Fruit fly (Drosophila melanogaster) whole organism, embryonic: ENCODE measurements around the gene CG15764.
A peak's percentile ranks its signal among the peaks of the same experiment; 100 is the strongest.

Source experiments
- Abd-B ChIP-seq: fragments of 200-800 bp; sonication (Bioruptor generic); optimal IDR thresholded peaks from 2 replicates; lab custom pipeline; 2018; ENCODE audit warnings: missing biosample characterization, mild to moderate bottlenecking, missing genetic modification characterization, moderate library complexity
- Ada2b ChIP-seq: fragments of 200-800 bp; sonication (Bioruptor generic); IDR thresholded peaks from 2 replicates; pipeline ENCODE4 v1.3.6; 2022; ENCODE audit warnings: missing biosample characterization, missing genetic modification characterization
- Adf1 ChIP-seq: fragments of 200-800 bp; sonication (Bioruptor generic); IDR thresholded peaks from 2 replicates; pipeline ENCODE4 v1.3.6; 2022; ENCODE audit warnings: missing biosample characterization, missing genetic modification characterization
- Antp ChIP-seq: fragments of 200-800 bp; sonication (Bioruptor generic); optimal IDR thresholded peaks from 3 replicates; lab custom pipeline; 2016; ENCODE audit warnings: missing biosample characterization, missing genetic modification characterization
- B-H1 ChIP-seq: fragments of 200-800 bp; sonication (Bioruptor generic); IDR thresholded peaks from 3 replicates; pipeline ENCODE4 v1.3.6; 2022; ENCODE audit warnings: missing biosample characterization, missing genetic modification characterization
- B-H2 ChIP-seq: fragments of 200-800 bp; sonication (Bioruptor generic); optimal IDR thresholded peaks from 2 replicates; lab custom pipeline; 2018; ENCODE audit warnings: missing biosample characterization, mild to moderate bottlenecking, missing genetic modification characterization
- CG11247 ChIP-seq: fragments of 200-800 bp; sonication (Bioruptor generic); IDR thresholded peaks from 2 replicates; pipeline ENCODE4 v1.3.6; 2022; ENCODE audit warnings: missing biosample characterization, missing genetic modification characterization
- CG11398 ChIP-seq: fragments of 200-800 bp; sonication (Bioruptor generic); optimal IDR thresholded peaks from 2 replicates; lab custom pipeline; 2016; ENCODE audit warnings: missing biosample characterization, missing genetic modification characterization
- CG11723 ChIP-seq: fragments of 200-800 bp; sonication (Bioruptor generic); optimal IDR thresholded peaks from 2 replicates; lab custom pipeline; 2017; ENCODE audit warnings: missing biosample characterization, mild to moderate bottlenecking, missing genetic modification characterization
- CG13775 ChIP-seq: fragments of 200-800 bp; sonication (Bioruptor generic); optimal IDR thresholded peaks from 3 replicates; lab custom pipeline; 2017; ENCODE audit warnings: missing biosample characterization, mild to moderate bottlenecking, missing genetic modification characterization
- CG14667 ChIP-seq: fragments of 200-800 bp; sonication (Bioruptor generic); IDR thresholded peaks from 2 replicates; pipeline ENCODE4 v1.3.6; 2022; ENCODE audit warnings: missing biosample characterization, missing genetic modification characterization
- CG15269 ChIP-seq: fragments of 200-800 bp; sonication (Bioruptor generic); optimal IDR thresholded peaks from 2 replicates; lab custom pipeline; 2018; ENCODE audit warnings: missing biosample characterization, mild to moderate bottlenecking, missing genetic modification characterization, moderate library complexity
- CG1529 ChIP-seq: fragments of 200-800 bp; sonication (Bioruptor generic); optimal IDR thresholded peaks from 3 replicates; lab custom pipeline; 2018; ENCODE audit warnings: missing biosample characterization, missing genetic modification characterization
- CG15696 ChIP-seq: fragments of 200-800 bp; sonication (Bioruptor generic); optimal IDR thresholded peaks from 2 replicates; lab custom pipeline; 2019; ENCODE audit warnings: missing biosample characterization, mild to moderate bottlenecking, missing genetic modification characterization, moderate library complexity
- CG16813 ChIP-seq: fragments of 200-800 bp; sonication (Bioruptor generic); IDR thresholded peaks from 3 replicates; pipeline ENCODE4 v1.3.6; 2022; ENCODE audit warnings: missing biosample characterization, missing genetic modification characterization; ENCODE audit not compliant: partially characterized antibody
- CG1832 ChIP-seq: fragments of 200-800 bp; sonication (Bioruptor generic); optimal IDR thresholded peaks from 2 replicates; lab custom pipeline; 2017; ENCODE audit warnings: missing biosample characterization, mild to moderate bottlenecking, missing genetic modification characterization, inconsistent platforms
- CG31365 ChIP-seq: fragments of 200-800 bp; sonication (Bioruptor generic); optimal IDR thresholded peaks from 2 replicates; lab custom pipeline; 2018; ENCODE audit warnings: missing biosample characterization, mild to moderate bottlenecking, missing genetic modification characterization
- CG3838 ChIP-seq: fragments of 200-800 bp; sonication (Bioruptor generic); optimal IDR thresholded peaks from 3 replicates; lab custom pipeline; 2016; ENCODE audit warnings: missing biosample characterization, missing genetic modification characterization
- CG6654 ChIP-seq: fragments of 200-800 bp; sonication (Bioruptor generic); optimal IDR thresholded peaks from 2 replicates; lab custom pipeline; 2017; ENCODE audit warnings: missing biosample characterization, mild to moderate bottlenecking, missing genetic modification characterization
- CG6854 ChIP-seq: fragments of 200-800 bp; sonication (Bioruptor generic); optimal IDR thresholded peaks from 3 replicates; lab custom pipeline; 2017; ENCODE audit warnings: missing biosample characterization, mild to moderate bottlenecking, missing genetic modification characterization
- CG7786 ChIP-seq: fragments of 200-800 bp; sonication (Bioruptor generic); optimal IDR thresholded peaks from 2 replicates; lab custom pipeline; 2016; ENCODE audit warnings: missing biosample characterization, missing genetic modification characterization
- CG8290 ChIP-seq, 3 experiments: fragments of 200-800 bp; sonication (Bioruptor generic); optimal IDR thresholded peaks; 2 replicates each; lab custom pipeline; 2016 to 2019; ENCODE audit warnings: missing biosample characterization in 3 of 3, missing genetic modification characterization in 3 of 3, mild to moderate bottlenecking in 2 of 3, moderate library complexity in 1 of 3
- CG8765 ChIP-seq: fragments of 200-800 bp; sonication (Bioruptor generic); IDR thresholded peaks from 2 replicates; pipeline ENCODE4 v1.3.6; 2022; ENCODE audit warnings: missing biosample characterization, missing genetic modification characterization
- Chrac-16 ChIP-seq: fragments of 200-800 bp; sonication (Bioruptor generic); optimal IDR thresholded peaks from 3 replicates; lab custom pipeline; 2016; ENCODE audit warnings: missing biosample characterization, missing genetic modification characterization
- Dbx ChIP-seq: fragments of 200-800 bp; sonication (Bioruptor generic); IDR thresholded peaks from 3 replicates; pipeline ENCODE4 v1.3.6; 2022; ENCODE audit warnings: missing biosample characterization, missing genetic modification characterization
- Dp ChIP-seq: fragments of 200-800 bp; sonication (Bioruptor generic); optimal IDR thresholded peaks from 2 replicates; lab custom pipeline; 2018; ENCODE audit warnings: missing biosample characterization, mild to moderate bottlenecking, missing genetic modification characterization, moderate library complexity
- E2f1 ChIP-seq: fragments of 200-800 bp; sonication (Bioruptor generic); IDR thresholded peaks from 2 replicates; pipeline ENCODE4 v1.3.6; 2022; ENCODE audit warnings: missing biosample characterization, missing genetic modification characterization
- E2f2 ChIP-seq: fragments of 200-800 bp; sonication (Bioruptor generic); IDR thresholded peaks from 2 replicates; pipeline ENCODE4 v1.3.6; 2022; ENCODE audit warnings: missing biosample characterization, missing genetic modification characterization
- Gug ChIP-seq: fragments of 200-800 bp; sonication (Bioruptor generic); IDR thresholded peaks from 4 replicates; pipeline ENCODE4 v1.3.6; 2022; ENCODE audit warnings: missing biosample characterization, missing genetic modification characterization
- Sin3A ChIP-seq: fragments of >200 bp; optimal IDR thresholded peaks from 2 replicates; lab custom pipeline; 2018
- Stat92E ChIP-seq, 3 experiments: fragments of >200 bp in 2 of 3; fragments of 200-800 bp in 1 of 3; sonication (Bioruptor generic) in 1 of 3; optimal IDR thresholded peaks; 2 replicates each; lab custom pipeline; 2017 to 2019; ENCODE audit warnings: missing biosample characterization in 3 of 3, missing genetic modification characterization in 3 of 3, mild to moderate bottlenecking in 1 of 3, moderate library complexity in 1 of 3
- Xbp1 ChIP-seq: fragments of 200-800 bp; sonication (Bioruptor generic); optimal IDR thresholded peaks from 3 replicates; lab custom pipeline; 2016; ENCODE audit warnings: missing biosample characterization, mild to moderate bottlenecking, missing genetic modification characterization
- ato ChIP-seq: fragments of 200-800 bp; sonication (Bioruptor generic); IDR thresholded peaks from 2 replicates; pipeline ENCODE4 v1.3.6; 2022; ENCODE audit warnings: missing biosample characterization, missing genetic modification characterization; ENCODE audit not compliant: partially characterized antibody
- az2 ChIP-seq: fragments of 200-800 bp; sonication (Bioruptor generic); optimal IDR thresholded peaks from 3 replicates; lab custom pipeline; 2016; ENCODE audit warnings: missing biosample characterization, missing genetic modification characterization
- bigmax ChIP-seq: fragments of 200-800 bp; sonication (Bioruptor generic); optimal IDR thresholded peaks from 2 replicates; lab custom pipeline; 2018; ENCODE audit warnings: missing biosample characterization, mild to moderate bottlenecking, missing genetic modification characterization
- ci ChIP-seq: fragments of 200-800 bp; sonication (Bioruptor generic); IDR thresholded peaks from 3 replicates; pipeline ENCODE4 v1.3.6; 2022; ENCODE audit warnings: missing biosample characterization, missing genetic modification characterization
- crol ChIP-seq: fragments of 200-800 bp; sonication (Bioruptor generic); IDR thresholded peaks from 2 replicates; pipeline ENCODE4 v1.3.6; 2022; ENCODE audit warnings: missing biosample characterization, missing genetic modification characterization
- fru ChIP-seq: fragments of >200 bp; optimal IDR thresholded peaks from 2 replicates; lab custom pipeline; 2017
- gt ChIP-seq: fragments of 200-800 bp; sonication (Bioruptor generic); IDR thresholded peaks from 2 replicates; pipeline ENCODE4 v1.3.6; 2022; ENCODE audit warnings: missing biosample characterization, missing genetic modification characterization
- kni ChIP-seq: fragments of 200-800 bp; sonication (Bioruptor generic); optimal IDR thresholded peaks from 3 replicates; lab custom pipeline; 2017; ENCODE audit warnings: mild to moderate bottlenecking, missing biosample characterization, missing genetic modification reagents, missing genetic modification characterization
- lola ChIP-seq, 3 experiments: fragments of >200 bp in 2 of 3; fragments of 200-800 bp in 1 of 3; sonication (Bioruptor generic) in 1 of 3; optimal IDR thresholded peaks; 2 replicates each; lab custom pipeline; 2017 to 2019; ENCODE audit warnings: missing biosample characterization in 3 of 3, missing genetic modification characterization in 3 of 3, mild to moderate bottlenecking in 1 of 3, moderate library complexity in 1 of 3
- mirr ChIP-seq: fragments of 200-800 bp; sonication (Bioruptor generic); optimal IDR thresholded peaks from 3 replicates; lab custom pipeline; 2018; ENCODE audit warnings: missing biosample characterization, mild to moderate bottlenecking, missing genetic modification characterization
- mld ChIP-seq: fragments of 200-800 bp; sonication (Bioruptor generic); IDR thresholded peaks from 3 replicates; pipeline ENCODE4 v1.3.6; 2022; ENCODE audit warnings: missing biosample characterization, missing genetic modification characterization; ENCODE audit not compliant: partially characterized antibody
- nerfin-2 ChIP-seq: fragments of 200-800 bp; sonication (Bioruptor generic); IDR thresholded peaks from 2 replicates; pipeline ENCODE4 v1.3.6; 2022; ENCODE audit warnings: missing biosample characterization, missing genetic modification characterization; ENCODE audit not compliant: partially characterized antibody
- pho ChIP-seq: fragments of 200-800 bp; sonication (Bioruptor generic); optimal IDR thresholded peaks from 2 replicates; lab custom pipeline; 2016; ENCODE audit warnings: missing biosample characterization, missing genetic modification characterization
- salm ChIP-seq: fragments of 200-800 bp; sonication (Bioruptor generic); optimal IDR thresholded peaks from 2 replicates; lab custom pipeline; 2018; ENCODE audit warnings: missing biosample characterization, mild to moderate bottlenecking, missing genetic modification characterization
- sug ChIP-seq: fragments of 200-800 bp; optimal IDR thresholded peaks from 2 replicates; lab custom pipeline; 2019; ENCODE audit warnings: missing biosample characterization, mild to moderate bottlenecking, missing genetic modification characterization, moderate library complexity
- vfl ChIP-seq: fragments of 200-800 bp; sonication (Bioruptor generic); optimal IDR thresholded peaks from 2 replicates; lab custom pipeline; 2016; ENCODE audit warnings: missing biosample characterization, missing genetic modification characterization
- zen ChIP-seq: fragments of 200-800 bp; sonication (Bioruptor generic); optimal IDR thresholded peaks from 3 replicates; lab custom pipeline; 2018; ENCODE audit warnings: missing biosample characterization, mild to moderate bottlenecking, missing genetic modification characterization, moderate library complexity

The CG15764 gene

dm6 chrX:5880139-5880924, 11.4 kb downstream of the CG15764 start (continued):
- TF ChIP-seq vfl (GFP tag; lab: Kevin White, UChicago): no peak
- peak; percentile 5 for TF ChIP-seq CG11723 (GFP tag; lab: Kevin White, UChicago)
- TF ChIP-seq sug: peak; percentile 59
- TF ChIP-seq CG1529 (GFP tag; lab: Kevin White, UChicago): no peak
- TF ChIP-seq CG8290 (GFP tag; optimal IDR thresholded peaks at IDR 0.05; lab: Kevin White, UChicago): no peak
- peak in 1 of 2 experiments; percentile 78 for TF ChIP-seq CG8290 (tag; optimal IDR thresholded peaks at IDR 0.05; lab: Kevin White, UChicago)
- TF ChIP-seq CG15696 (tag; lab: Kevin White, UChicago): peak; percentile 31
- TF ChIP-seq Xbp1 (GFP tag; lab: Kevin White, UChicago): peak; percentile 49
- peak; percentile 54 for TF ChIP-seq kni (GFP tag; lab: Kevin White, UChicago)
- no peak for TF ChIP-seq mld (GFP tag; lab: Robert Waterston, UW)
- TF ChIP-seq az2 (GFP tag; lab: Kevin White, UChicago): peak; percentile 36
- TF ChIP-seq salm (tag; lab: Kevin White, UChicago): no peak
- TF ChIP-seq E2f1: 0 out of 2 replicates have a peak, but pooled peaks have one; percentile 31
- peak in 1 of 3 experiments; percentile 37 for TF ChIP-seq lola (GFP tag; optimal IDR thresholded peaks at IDR 0.05; lab: Kevin White, UChicago)
- no peak for TF ChIP-seq ato (GFP tag; lab: Robert Waterston, UW)
- peak; percentile 45 for TF ChIP-seq Chrac-16
- peak; percentile 14 for TF ChIP-seq Antp (GFP tag; lab: Kevin White, UChicago)
- TF ChIP-seq CG31365 (tag; lab: Kevin White, UChicago): no peak
- TF ChIP-seq bigmax (GFP tag; lab: Kevin White, UChicago): no peak
- no peak for TF ChIP-seq CG6854 (GFP tag; lab: Kevin White, UChicago)
- peak; percentile 52 for TF ChIP-seq Ada2b (GFP tag; lab: Robert Waterston, UW)
- TF ChIP-seq Adf1 (GFP tag; lab: Robert Waterston, UW): no peak
- TF ChIP-seq CG14667 (GFP tag; lab: Robert Waterston, UW): no peak
- TF ChIP-seq CG8765 (GFP tag; lab: Robert Waterston, UW): no peak
- TF ChIP-seq Dp (GFP tag; lab: Kevin White, UChicago): no peak
- no peak for TF ChIP-seq CG6654 (GFP tag; lab: Kevin White, UChicago)
- TF ChIP-seq zen (tag; lab: Kevin White, UChicago): peak; percentile 8
- TF ChIP-seq Stat92E (GFP tag; optimal IDR thresholded peaks at IDR 0.05; lab: Kevin White, UChicago): no peak
- no peak for TF ChIP-seq nerfin-2 (GFP tag; lab: Robert Waterston, UW)
- TF ChIP-seq B-H2: peak; percentile 31
- TF ChIP-seq CG11398 (GFP tag; lab: Kevin White, UChicago): no peak
- peak; percentile 43 for TF ChIP-seq Abd-B (GFP tag; lab: Kevin White, UChicago)
- peak; percentile 17 for TF ChIP-seq CG7786 (GFP tag; lab: Kevin White, UChicago)
- no peak for TF ChIP-seq Sin3A (lab: Kevin White, UChicago)
- no peak for TF ChIP-seq gt (GFP tag; lab: Robert Waterston, UW)
- peak; percentile 36; the same call in 1 of the 2 replicates for TF ChIP-seq E2f2 (GFP tag; lab: Robert Waterston, UW)
- TF ChIP-seq mirr (GFP tag; lab: Kevin White, UChicago): peak; percentile 27
- TF ChIP-seq CG1832 (GFP tag; lab: Kevin White, UChicago): no peak
- TF ChIP-seq ci (GFP tag; lab: Robert Waterston, UW): peak; percentile 60; the same call in 2 of the 3 replicates
- TF ChIP-seq B-H1 (GFP tag; lab: Robert Waterston, UW): no peak
- peak; percentile 62 for TF ChIP-seq CG15269 (tag; lab: Kevin White, UChicago)
- TF ChIP-seq fru (lab: Kevin White, UChicago): no peak
- no peak for TF ChIP-seq CG3838 (GFP tag; lab: Kevin White, UChicago)
- peak; percentile 56; the same call in 2 of the 4 replicates for TF ChIP-seq Gug
- TF ChIP-seq CG16813 (GFP tag; lab: Robert Waterston, UW): no peak
- TF ChIP-seq pho (GFP tag; lab: Kevin White, UChicago): peak; percentile 51
- peak; percentile 33; the same call in 1 of the 3 replicates for TF ChIP-seq Dbx (GFP tag; lab: Robert Waterston, UW)
- peak; percentile 8 for TF ChIP-seq CG13775 (GFP tag; lab: Kevin White, UChicago)
- TF ChIP-seq crol (GFP tag; lab: Robert Waterston, UW): no peak
- no peak for TF ChIP-seq CG11247
